Worm (Caenorhabditis elegans): ENCODE data around the gene C46A5.4.

Gene C46A5.4

DNA sequence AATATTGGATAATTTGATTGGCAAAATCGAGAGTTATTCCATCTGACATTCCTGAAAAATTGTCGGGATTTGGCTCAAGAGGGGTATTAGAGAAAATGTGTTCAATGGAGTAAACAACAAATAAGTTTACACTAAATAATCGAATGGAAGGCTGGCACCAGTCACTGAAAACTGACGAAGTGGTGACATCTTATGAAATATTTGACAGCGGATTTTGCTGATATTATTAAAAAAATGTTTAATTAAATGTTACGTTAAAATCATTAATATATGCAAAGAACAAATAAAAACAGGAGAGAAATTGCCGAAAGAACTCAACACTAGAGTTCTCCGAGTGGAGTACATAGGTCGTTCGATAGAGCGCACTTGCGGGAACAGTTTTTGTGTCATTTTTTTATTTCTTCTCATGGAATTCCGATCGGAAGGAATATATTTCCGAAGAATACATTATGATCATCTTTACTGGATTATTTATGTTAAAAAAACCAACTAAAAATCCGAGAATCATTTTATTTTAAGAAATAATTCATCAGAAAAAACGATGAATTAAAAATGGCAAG lies 28.4 kb upstream of the C46A5.4 start, which contains the start of gene tag-322 (continued):
- TF ChIP-seq fkh-4 (tag; optimal IDR thresholded peaks at IDR 0.05; ENCODE audit: borderline replicate concordance) (no peak), lsy-2 (tag; optimal IDR thresholded peaks at IDR 0.05) (peak; percentile 89 to 90), fkh-10 (GFP tag; optimal IDR thresholded peaks at IDR 0.05) (no peak), ceh-8 (GFP tag; optimal IDR thresholded peaks at IDR 0.05) (no peak), isw-1 (GFP tag; IDR thresholded peaks at IDR 0.05) (peak; percentile 15; the same call in 1 of the 2 replicates), lin-35 (GFP tag; optimal IDR thresholded peaks at IDR 0.05) (peak; percentile 67 to 77), ztf-11 (tag; optimal IDR thresholded peaks at IDR 0.05) (peak in 1 of 2 experiments; percentile 30), nhr-12 (tag; optimal IDR thresholded peaks at IDR 0.05) (no peak), ets-5 (GFP tag; IDR thresholded peaks at IDR 0.05) (no peak), pax-3 (tag; optimal IDR thresholded peaks at IDR 0.05) (no peak), egl-13 (tag; optimal IDR thresholded peaks at IDR 0.05) (peak; percentile 42), snu-23 (GFP tag; optimal IDR thresholded peaks at IDR 0.05) (peak; percentile 83), ceh-88 (GFP tag; IDR thresholded peaks at IDR 0.05) (no peak), unc-62 (GFP tag; optimal IDR thresholded peaks at IDR 0.05) (no peak), hpl-2 (GFP tag; optimal IDR thresholded peaks at IDR 0.05) (no peak), fos-1 (tag; optimal IDR thresholded peaks at IDR 0.05) (no peak), xbp-1 (tag; optimal IDR thresholded peaks at IDR 0.05) (peak; percentile 79), hlh-4 (tag; optimal IDR thresholded peaks at IDR 0.05) (no peak), elt-2 (tag; optimal IDR thresholded peaks at IDR 0.05) (no peak), nhr-90 (tag; optimal IDR thresholded peaks at IDR 0.05; ENCODE audit: poor library complexity) (peak; percentile 60), irx-1 (tag; optimal IDR thresholded peaks at IDR 0.05) (no peak), unc-30 (tag; optimal IDR thresholded peaks at IDR 0.05) (no peak), grh-1 (GFP tag; IDR thresholded peaks at IDR 0.05) (0 out of 2 replicates have a peak, but pooled peaks have one; percentile 11), nhr-84 (tag; optimal IDR thresholded peaks at IDR 0.05) (no peak), ama-1 (optimal IDR thresholded peaks at IDR 0.05) (peak; percentile 64), lin-39 (tag; optimal IDR thresholded peaks at IDR 0.05) (no peak), nhr-28 (tag; optimal IDR thresholded peaks at IDR 0.05) (no peak), aha-1 (tag; optimal IDR thresholded peaks at IDR 0.05) (no peak), vab-15 (tag; optimal IDR thresholded peaks at IDR 0.05) (no peak), unc-98 (GFP tag; IDR thresholded peaks at IDR 0.05) (no peak), pqm-1 (tag; optimal IDR thresholded peaks at IDR 0.05) (no peak), aly-2 (tag; optimal IDR thresholded peaks at IDR 0.05) (no peak), nhr-19 (GFP tag; conservative IDR thresholded peaks at IDR 0.05) (peak; percentile 62), sup-37 (GFP tag; optimal IDR thresholded peaks at IDR 0.05) (no peak), tlp-1 (tag; optimal IDR thresholded peaks at IDR 0.05) (no peak), nhr-237 (tag; optimal IDR thresholded peaks at IDR 0.05) (no peak), nhr-85 (tag) (peak; percentile 83), zag-1 (tag; optimal IDR thresholded peaks at IDR 0.05) (no peak), C04F5.9 (tag; optimal IDR thresholded peaks at IDR 0.05) (no peak), C34B4.2 (tag; optimal IDR thresholded peaks at IDR 0.05) (no peak), hlh-17 (GFP tag; optimal IDR thresholded peaks at IDR 0.05; ENCODE audit: borderline replicate concordance) (no peak), sox-4 (tag; optimal IDR thresholded peaks at IDR 0.05) (peak; percentile 13), dpl-1 (GFP tag; optimal IDR thresholded peaks at IDR 0.05) (peak; percentile 53 to 74 (median 72)), egl-27 (tag; optimal IDR thresholded peaks at IDR 0.05) (no peak), lin-15B (tag; optimal IDR thresholded peaks at IDR 0.05) (peak; percentile 76), nhr-71 (tag; optimal IDR thresholded peaks at IDR 0.05) (peak; percentile 85), snpc-4 (tag; optimal IDR thresholded peaks at IDR 0.05) (no peak), fkh-8 (tag; optimal IDR thresholded peaks at IDR 0.05) (peak; percentile 16), rnt-1 (tag; optimal IDR thresholded peaks at IDR 0.05) (peak; percentile 73), zip-4 (GFP tag; optimal IDR thresholded peaks at IDR 0.05) (no peak), tbx-2 (tag; optimal IDR thresholded peaks at IDR 0.05) (peak; percentile 65), unc-130 (tag; optimal IDR thresholded peaks at IDR 0.05) (peak; percentile 20)
